In genomic region chr3R:22668622-22669021, dm6 we compare ENCODE assay signal across 1 fruit fly cellular context.
A peak's percentile ranks its signal among the peaks of the same experiment; 100 is the strongest.
TF ChIP-seq lines count a peak whose summit lies in the region.

No protein-coding gene starts in this region.

TF ChIP-seq in whole organism, embryonic, 481 proteins besides CTCF, POLR2A, EP300 and RAD21 (continued from another document):
- TF ChIP-seq CG12744 (GFP tag; optimal IDR thresholded peaks at IDR 0.05; lab: Kevin White, UChicago) (no peak), pum (GFP tag; optimal IDR thresholded peaks at IDR 0.05; lab: Kevin White, UChicago) (peak; percentile 8), H15 (GFP tag; IDR thresholded peaks at IDR 0.05; lab: Robert Waterston, UW) (no peak), ken (GFP tag; IDR thresholded peaks at IDR 0.05; lab: Robert Waterston, UW) (no peak), CG1602 (GFP tag; optimal IDR thresholded peaks at IDR 0.05; lab: Kevin White, UChicago) (peak; percentile 15), Ets65A (GFP tag; lab: Kevin White, UChicago) (no peak), CG17829 (tag; optimal IDR thresholded peaks at IDR 0.05; lab: Kevin White, UChicago) (no peak), az2 (GFP tag; optimal IDR thresholded peaks at IDR 0.05; lab: Kevin White, UChicago) (peak; percentile 32), exex (tag; optimal IDR thresholded peaks at IDR 0.05; lab: Kevin White, UChicago) (no peak), CG9727 (GFP tag; optimal IDR thresholded peaks at IDR 0.05; lab: Kevin White, UChicago) (peak; percentile 18), unpg (GFP tag; optimal IDR thresholded peaks at IDR 0.05; lab: Kevin White, UChicago) (peak; percentile 3), Lhr (GFP tag; optimal IDR thresholded peaks at IDR 0.05; lab: Kevin White, UChicago) (no peak), CG32767 (GFP tag; IDR thresholded peaks at IDR 0.05; lab: Robert Waterston, UW) (0 out of 2 replicates have a peak, but pooled peaks have one; percentile 48), Hey (tag; optimal IDR thresholded peaks at IDR 0.05; lab: Kevin White, UChicago) (no peak), Dek (tag; optimal IDR thresholded peaks at IDR 0.05; lab: Kevin White, UChicago) (no peak), hkb (optimal IDR thresholded peaks at IDR 0.05; lab: Kevin White, UChicago) (no peak), hkb (GFP tag; IDR thresholded peaks at IDR 0.05; lab: Robert Waterston, UW) (peak; percentile 72), eyg (GFP tag; optimal IDR thresholded peaks at IDR 0.05; lab: Kevin White, UChicago) (no peak), H2.0 (GFP tag; IDR thresholded peaks at IDR 0.05; lab: Robert Waterston, UW) (peak; percentile 65; the same call in 1 of the 2 replicates), CG9609 (GFP tag; optimal IDR thresholded peaks at IDR 0.05; lab: Kevin White, UChicago) (no peak), CG14965 (GFP tag; optimal IDR thresholded peaks at IDR 0.05; lab: Kevin White, UChicago; ENCODE audit: borderline replicate concordance) (no peak), bigmax (GFP tag; optimal IDR thresholded peaks at IDR 0.05; lab: Kevin White, UChicago) (no peak), CG10147 (GFP tag; optimal IDR thresholded peaks at IDR 0.05; lab: Kevin White, UChicago) (no peak), ssp (GFP tag; IDR thresholded peaks at IDR 0.05; lab: Robert Waterston, UW) (no peak), mam (GFP tag; optimal IDR thresholded peaks at IDR 0.05; lab: Kevin White, UChicago) (no peak), CG13775 (GFP tag; optimal IDR thresholded peaks at IDR 0.05; lab: Kevin White, UChicago) (peak; percentile 17), dmrt11E (tag; optimal IDR thresholded peaks at IDR 0.05; lab: Kevin White, UChicago) (peak; percentile 31), NFAT (GFP tag; IDR thresholded peaks at IDR 0.05; lab: Robert Waterston, UW) (no peak), Ada2b (GFP tag; IDR thresholded peaks at IDR 0.05; lab: Robert Waterston, UW) (no peak), CG8944 (GFP tag; optimal IDR thresholded peaks at IDR 0.05; lab: Kevin White, UChicago) (no peak), CG10979 (tag; optimal IDR thresholded peaks at IDR 0.05; lab: Kevin White, UChicago) (no peak), MTF-1 (GFP tag; optimal IDR thresholded peaks at IDR 0.05; lab: Kevin White, UChicago; ENCODE audit: borderline replicate concordance) (no peak), eve (GFP tag; optimal IDR thresholded peaks at IDR 0.05; lab: Kevin White, UChicago) (peak in 1 of 2 experiments; percentile 33), stc (GFP tag; IDR thresholded peaks at IDR 0.05; lab: Robert Waterston, UW) (peak; percentile 31; the same call in 1 of the 2 replicates), HHEX (GFP tag; optimal IDR thresholded peaks at IDR 0.05; lab: Kevin White, UChicago) (peak; percentile 22), Dip3 (GFP tag; optimal IDR thresholded peaks at IDR 0.05; lab: Kevin White, UChicago) (no peak), CG18619 (GFP tag; optimal IDR thresholded peaks at IDR 0.05; lab: Kevin White, UChicago) (no peak), CG31388 (GFP tag; optimal IDR thresholded peaks at IDR 0.05; lab: Kevin White, UChicago) (no peak), CG15514 (GFP tag; optimal IDR thresholded peaks at IDR 0.05; lab: Kevin White, UChicago) (no peak)
